Worm (Caenorhabditis elegans) whole organism, young adult: ENCODE measurements around the gene C49C3.8.

Experiments
- B0336.3 ChIP-seq: fragments of 200-800 bp; sonication (Bioruptor generic); IDR thresholded peaks from 2 replicates; pipeline ENCODE4 v1.3.6; 2022; ENCODE audit warnings: missing genetic modification characterization, missing compliant biosample characterization
- C06A6.2 ChIP-seq: fragments of 200-800 bp; sonication (Bioruptor generic); conservative IDR thresholded peaks from 2 replicates; pipeline ENCODE4 v1.3.6; 2022; ENCODE audit warnings: missing genetic modification characterization, missing compliant biosample characterization
- F10E7.11 ChIP-seq: sonication (generic microtip); optimal IDR thresholded peaks from 2 replicates; lab custom pipeline; 2017; ENCODE audit warnings: mild to moderate bottlenecking, missing genetic modification characterization, moderate library complexity, missing compliant biosample characterization
- F33H1.4 ChIP-seq: fragments of 200-800 bp; sonication (Bioruptor generic); IDR thresholded peaks from 2 replicates; pipeline ENCODE4 v1.3.6; 2022; ENCODE audit warnings: missing genetic modification reagents, missing genetic modification characterization, missing compliant biosample characterization
- F57C9.4 ChIP-seq: sonication (generic microtip); optimal IDR thresholded peaks from 2 replicates; lab custom pipeline; 2017; ENCODE audit warnings: mild to moderate bottlenecking, missing genetic modification characterization, missing compliant biosample characterization
- K11D2.4 ChIP-seq: fragments of 200-800 bp; sonication (Bioruptor generic); IDR thresholded peaks from 2 replicates; pipeline ENCODE4 v1.3.6; 2022; ENCODE audit warnings: missing genetic modification reagents, missing genetic modification characterization, missing compliant biosample characterization
- T07F8.4 ChIP-seq: sonication (generic microtip); optimal IDR thresholded peaks from 2 replicates; lab custom pipeline; 2016; ENCODE audit warnings: mild to moderate bottlenecking, missing genetic modification characterization, moderate library complexity, missing compliant biosample characterization
- Y53G8AR.9 ChIP-seq: fragments of 200-800 bp; sonication (Bioruptor generic); conservative IDR thresholded peaks from 2 replicates; pipeline ENCODE4 v1.3.6; 2022; ENCODE audit warnings: missing genetic modification reagents, missing genetic modification characterization, missing compliant biosample characterization
- Y67H2A.10 ChIP-seq: fragments of 200-800 bp; sonication (Bioruptor generic); conservative IDR thresholded peaks from 2 replicates; pipeline ENCODE4 v1.3.6; 2022; ENCODE audit warnings: missing genetic modification reagents, missing genetic modification characterization, missing compliant biosample characterization
- Y95B8A.8 ChIP-seq: fragments of 200-800 bp; sonication (Bioruptor generic); IDR thresholded peaks from 2 replicates; pipeline ENCODE4 v1.3.6; 2022; ENCODE audit warnings: missing genetic modification reagents, missing genetic modification characterization, missing compliant biosample characterization
- athp-1 ChIP-seq: sonication (generic microtip); optimal IDR thresholded peaks from 2 replicates; lab custom pipeline; 2017; ENCODE audit warnings: mild to moderate bottlenecking, missing genetic modification characterization, missing compliant biosample characterization
- attf-3 ChIP-seq: fragments of 200-800 bp; sonication (Bioruptor generic); conservative IDR thresholded peaks from 2 replicates; pipeline ENCODE4 v1.3.6; 2022; ENCODE audit warnings: missing genetic modification reagents, missing genetic modification characterization, missing compliant biosample characterization
- attf-6 ChIP-seq: fragments of 200-800 bp; sonication (Bioruptor generic); IDR thresholded peaks from 2 replicates; pipeline ENCODE4 v1.3.6; 2022; ENCODE audit warnings: missing genetic modification reagents, missing genetic modification characterization, missing compliant biosample characterization
- ccch-3 ChIP-seq: fragments of 200-800 bp; sonication (Bioruptor generic); optimal IDR thresholded peaks from 2 replicates; lab custom pipeline; 2018; ENCODE audit warnings: mild to moderate bottlenecking, missing genetic modification characterization, missing compliant biosample characterization
- ceh-91 ChIP-seq: fragments of 200-800 bp; sonication (Bioruptor generic); IDR thresholded peaks from 2 replicates; pipeline ENCODE4 v1.3.6; 2022; ENCODE audit warnings: missing genetic modification reagents, missing genetic modification characterization, missing compliant biosample characterization
- him-1 ChIP-seq: sonication (generic microtip); optimal IDR thresholded peaks from 2 replicates; lab custom pipeline; 2016; ENCODE audit warnings: missing genotype, missing genetic modification reagents, missing genetic modification characterization, missing compliant biosample characterization
- hmg-1.2 ChIP-seq: fragments of 200-800 bp; sonication (Bioruptor generic); IDR thresholded peaks from 2 replicates; pipeline ENCODE4 v1.3.6; 2022; ENCODE audit warnings: missing genetic modification reagents, missing genetic modification characterization, missing compliant biosample characterization
- hrde-1 ChIP-seq: sonication (generic microtip); optimal IDR thresholded peaks from 2 replicates; lab custom pipeline; 2016; ENCODE audit warnings: missing genetic modification characterization, mild to moderate bottlenecking, missing compliant biosample characterization, moderate library complexity, missing genotype, missing genetic modification reagents, borderline replicate concordance
- lsy-27 ChIP-seq: sonication (generic microtip); optimal IDR thresholded peaks from 2 replicates; lab custom pipeline; 2017; ENCODE audit warnings: missing genetic modification characterization, mild to moderate bottlenecking, missing compliant biosample characterization, antibody characterized with exemption, missing genotype, borderline replicate concordance; ENCODE audit not compliant: insufficient read depth
- mcd-1 ChIP-seq: fragments of 200-800 bp; sonication (Bioruptor generic); IDR thresholded peaks from 2 replicates; pipeline ENCODE4 v1.3.6; 2022; ENCODE audit warnings: missing genetic modification reagents, missing genetic modification characterization, missing compliant biosample characterization
- nfya-1 ChIP-seq: sonication (generic microtip); optimal IDR thresholded peaks from 2 replicates; lab custom pipeline; 2017; ENCODE audit warnings: antibody characterized with exemption, missing compliant biosample characterization, missing genetic modification characterization, borderline replicate concordance; ENCODE audit not compliant: insufficient read depth
- nfya-2 ChIP-seq: fragments of 200-800 bp; sonication (Bioruptor generic); IDR thresholded peaks from 2 replicates; pipeline ENCODE4 v1.3.6; 2022; ENCODE audit warnings: missing genetic modification reagents, missing genetic modification characterization, missing compliant biosample characterization
- nhr-120 ChIP-seq: fragments of 200-800 bp; sonication (Bioruptor generic); IDR thresholded peaks from 2 replicates; pipeline ENCODE4 v1.3.6; 2022; ENCODE audit warnings: missing genetic modification characterization, missing compliant biosample characterization
- nhr-80 ChIP-seq: sonication (generic microtip); optimal IDR thresholded peaks from 2 replicates; lab custom pipeline; 2016; ENCODE audit warnings: missing genetic modification characterization, missing compliant biosample characterization
- repo-1 ChIP-seq: sonication (generic microtip); optimal IDR thresholded peaks from 2 replicates; lab custom pipeline; 2017; ENCODE audit warnings: mild to moderate bottlenecking, missing genetic modification characterization, missing compliant biosample characterization
- sdz-38 ChIP-seq: sonication (generic microtip); optimal IDR thresholded peaks from 2 replicates; lab custom pipeline; 2016; ENCODE audit warnings: missing genotype, missing genetic modification characterization, missing compliant biosample characterization
- sea-2 ChIP-seq: fragments of 200-800 bp; sonication (Bioruptor generic); IDR thresholded peaks from 2 replicates; pipeline ENCODE4 v1.3.6; 2022; ENCODE audit warnings: missing genetic modification characterization, missing compliant biosample characterization
- snpc-1.1 ChIP-seq: sonication (generic microtip); optimal IDR thresholded peaks from 2 replicates; lab custom pipeline; 2017; ENCODE audit warnings: missing genetic modification characterization, mild to moderate bottlenecking, missing compliant biosample characterization, antibody characterized with exemption, moderate library complexity, missing genotype, missing genetic modification reagents; ENCODE audit not compliant: insufficient read depth
- snpc-4 ChIP-seq, 5 experiments: fragments of 150-350 bp in 1 of 5; sonication (generic microtip) in 4 of 5; optimal IDR thresholded peaks; 2 replicates each; lab custom pipeline; 2014 to 2018; ENCODE audit warnings: missing genetic modification characterization in 5 of 5, missing biosample characterization in 3 of 5, antibody characterized with exemption in 2 of 5, mild to moderate bottlenecking in 2 of 5, missing compliant biosample characterization in 2 of 5, missing genotype in 2 of 5, moderate library complexity in 2 of 5, missing genetic modification reagents in 1 of 5
- somi-1 ChIP-seq: fragments of 200-800 bp; sonication (Bioruptor generic); optimal IDR thresholded peaks from 2 replicates; lab custom pipeline; 2018; ENCODE audit warnings: mild to moderate bottlenecking, missing genetic modification characterization, missing compliant biosample characterization
- unc-130 ChIP-seq: sonication (generic microtip); optimal IDR thresholded peaks from 2 replicates; lab custom pipeline; 2016; ENCODE audit warnings: missing genetic modification reagents, missing genetic modification characterization, missing compliant biosample characterization
- xnd-1 ChIP-seq: sonication (generic microtip); optimal IDR thresholded peaks from 2 replicates; lab custom pipeline; 2016; ENCODE audit warnings: missing genotype, missing genetic modification reagents, missing genetic modification characterization, missing compliant biosample characterization
- zim-3 ChIP-seq: sonication (generic microtip); optimal IDR thresholded peaks from 2 replicates; lab custom pipeline; 2017; ENCODE audit warnings: mild to moderate bottlenecking, missing genetic modification characterization, moderate library complexity, missing compliant biosample characterization
- ztf-25 ChIP-seq: fragments of 200-800 bp; sonication (Bioruptor generic); IDR thresholded peaks from 2 replicates; pipeline ENCODE4 v1.3.6; 2022; ENCODE audit warnings: missing genetic modification reagents, missing genetic modification characterization, missing compliant biosample characterization

Gene C49C3.8

ce11 chrIV:17311842-17312241, 23.2 kb upstream of the C49C3.8 start, which contains the start of gene snf-9:
Gene snf-9 (plus strand): TSS chrIV:17312142.
- TF ChIP-seq attf-6 (no peak), somi-1 (GFP tag; lab: Kevin White, UChicago) (no peak), T07F8.4 (tag; lab: Kevin White, UChicago) (no peak), C06A6.2 (no peak), sea-2 (GFP tag; lab: Robert Waterston, UW) (no peak), attf-3 (GFP tag; lab: Robert Waterston, UW) (no peak), ztf-25 (GFP tag; lab: Robert Waterston, UW) (no peak), lsy-27 (no peak), Y67H2A.10 (GFP tag; lab: Robert Waterston, UW) (no peak), sdz-38 (tag; lab: Kevin White, UChicago) (no peak)

- TF ChIP-seq Y95B8A.8 (GFP tag; lab: Robert Waterston, UW) (no peak), ccch-3 (GFP tag; lab: Kevin White, UChicago) (no peak), snpc-1.1 (no peak), hrde-1 (tag; lab: Kevin White, UChicago) (no peak), zim-3 (tag; lab: Kevin White, UChicago) (no peak), athp-1 (tag; lab: Kevin White, UChicago) (no peak), B0336.3 (no peak), nhr-120 (GFP tag; lab: Robert Waterston, UW) (no peak), F33H1.4 (no peak), F57C9.4 (tag; lab: Kevin White, UChicago) (no peak), attf-6 (no peak), lsy-27 (no peak), ceh-91 (GFP tag; lab: Robert Waterston, UW) (no peak), Y53G8AR.9 (GFP tag; lab: Robert Waterston, UW) (no peak)
- TF ChIP-seq, all 124 proteins: peak for 0
Observed at ce11 chrIV:17316398-17316797, 18.6 kb upstream of the C49C3.8 start, which contains the start of gene C49C3.20. Gene C49C3.20 (minus strand): TSS chrIV:17316498.

ce11 chrIV:17320445-17320844, 14.6 kb upstream of the C49C3.8 start, which contains the start of gene C49C3.4:
Gene C49C3.4 (plus strand): TSS chrIV:17320795.
- TF ChIP-seq nhr-80 (peak; percentile 56), xnd-1 (tag; lab: Kevin White, UChicago) (no peak)

- TF ChIP-seq K11D2.4 (GFP tag; lab: Robert Waterston, UW), result no peak
- TF ChIP-seq hmg-1.2 (GFP tag; lab: Robert Waterston, UW), result peak; percentile 53; the same call in 1 of the 2 replicates
Observed at ce11 chrIV:17328834-17329233, 6.2 kb upstream of the C49C3.8 start, which contains the start of gene ceh-88. Gene ceh-88 (plus strand): TSS chrIV:17329188.

ce11 chrIV:17331100-17331577, 3.9 kb upstream of the C49C3.8 start, which contains the start of gene C49C3.6:
Gene C49C3.6 (plus strand): TSS chrIV:17331527.
- peak; percentile 51 for TF ChIP-seq snpc-4 (GFP tag; optimal IDR thresholded peaks at IDR 0.05; lab: Kevin White, UChicago)
- TF ChIP-seq snpc-4 (tag; optimal IDR thresholded peaks at IDR 0.05; lab: Kevin White, UChicago), result peak in 2 of 4 experiments; percentile 27 to 67
- TF ChIP-seq mcd-1, result peak; percentile 70
- TF ChIP-seq nfya-2 (GFP tag; lab: Robert Waterston, UW), result no peak
- TF ChIP-seq him-1 (tag; lab: Kevin White, UChicago), result no peak
- TF ChIP-seq hmg-1.2 (GFP tag; lab: Robert Waterston, UW), result peak; percentile 95
- no peak for TF ChIP-seq repo-1 (tag; lab: Kevin White, UChicago)
- no peak for TF ChIP-seq F10E7.11
- no peak for TF ChIP-seq unc-130 (GFP tag; lab: Kevin White, UChicago)
- TF ChIP-seq nfya-1 (tag; lab: Kevin White, UChicago), result no peak
